Worm (Caenorhabditis elegans) whole organism, late embryonic: Measurements from ENCODE around the gene F26G1.3.

ENCODE experiments used
- Y22D7AL.16 ChIP-seq: sonication (generic microtip); optimal IDR thresholded peaks from 2 replicates; lab custom pipeline; 2016; ENCODE audit warnings: missing genetic modification characterization, missing compliant biosample characterization
- ceh-24 ChIP-seq: sonication (generic microtip); optimal IDR thresholded peaks from 2 replicates; lab custom pipeline; 2016; ENCODE audit warnings: mild to moderate bottlenecking, missing genetic modification characterization, missing compliant biosample characterization
- ceh-31 ChIP-seq: sonication (generic microtip); optimal IDR thresholded peaks from 2 replicates; lab custom pipeline; 2016; ENCODE audit warnings: missing genetic modification characterization, missing compliant biosample characterization
- madf-2 ChIP-seq: sonication (generic microtip); optimal IDR thresholded peaks from 2 replicates; lab custom pipeline; 2017; ENCODE audit warnings: missing genetic modification characterization, missing compliant biosample characterization
- pqm-1 ChIP-seq: sonication (generic microtip); optimal IDR thresholded peaks from 2 replicates; lab custom pipeline; 2016; ENCODE audit warnings: missing genetic modification characterization, missing compliant biosample characterization
- tbx-2 ChIP-seq: sonication (generic microtip); optimal IDR thresholded peaks from 2 replicates; lab custom pipeline; 2016; ENCODE audit warnings: missing genetic modification characterization, missing compliant biosample characterization
- unc-55 ChIP-seq: sonication (generic microtip); optimal IDR thresholded peaks from 2 replicates; lab custom pipeline; 2017; ENCODE audit warnings: missing biosample characterization, missing genetic modification reagents, missing genetic modification characterization

ce11 chrII:4755654-4756053 lies 2.9 kb upstream of the F26G1.3 start:
- TF ChIP-seq tbx-2 (no peak), Y22D7AL.16 (no peak), pqm-1 (tag; lab: Kevin White, UChicago) (no peak), unc-55 (no peak), ceh-24 (tag; lab: Kevin White, UChicago) (no peak), ceh-31 (tag; lab: Kevin White, UChicago) (no peak), madf-2 (tag; lab: Kevin White, UChicago) (no peak)
